Fruit fly (Drosophila melanogaster) whole organism, embryonic: ENCODE results near the gene CG31219.
A peak's percentile ranks its signal among the peaks of the same experiment; 100 is the strongest.

Experiments used
- C15 ChIP-seq: fragments of 200-800 bp; sonication (Bioruptor generic); IDR thresholded peaks from 3 replicates; pipeline ENCODE4 v1.3.6; 2022; ENCODE audit warnings: missing biosample characterization, missing genetic modification characterization
- CG10654 ChIP-seq: fragments of 200-800 bp; sonication (Bioruptor generic); optimal IDR thresholded peaks from 2 replicates; lab custom pipeline; 2016; ENCODE audit warnings: missing biosample characterization, missing genetic modification characterization
- CG12299 ChIP-seq: fragments of 200-800 bp; sonication (Bioruptor generic); optimal IDR thresholded peaks from 2 replicates; lab custom pipeline; 2018; ENCODE audit warnings: missing biosample characterization, mild to moderate bottlenecking, missing genetic modification characterization
- CG13287 ChIP-seq: fragments of 200-800 bp; sonication (Bioruptor generic); IDR thresholded peaks from 2 replicates; pipeline ENCODE4 v1.3.6; 2022; ENCODE audit warnings: missing biosample characterization, missing genetic modification characterization; ENCODE audit not compliant: partially characterized antibody
- CG14667 ChIP-seq: fragments of 200-800 bp; sonication (Bioruptor generic); IDR thresholded peaks from 2 replicates; pipeline ENCODE4 v1.3.6; 2022; ENCODE audit warnings: missing biosample characterization, missing genetic modification characterization
- CG14860 ChIP-seq: fragments of 200-800 bp; sonication (Bioruptor generic); IDR thresholded peaks from 3 replicates; pipeline ENCODE4 v1.3.6; 2022; ENCODE audit warnings: missing biosample characterization, missing genetic modification characterization; ENCODE audit not compliant: partially characterized antibody
- CG16863 ChIP-seq: fragments of 200-800 bp; sonication (Bioruptor generic); optimal IDR thresholded peaks from 3 replicates; lab custom pipeline; 2016; ENCODE audit warnings: missing biosample characterization, missing genetic modification characterization
- CG18476 ChIP-seq: fragments of 200-800 bp; sonication (Bioruptor generic); optimal IDR thresholded peaks from 2 replicates; lab custom pipeline; 2016; ENCODE audit warnings: missing biosample characterization, mild to moderate bottlenecking, missing genetic modification characterization
- CG2116 ChIP-seq: fragments of 200-800 bp; sonication (Bioruptor generic); optimal IDR thresholded peaks from 3 replicates; lab custom pipeline; 2018; ENCODE audit warnings: missing biosample characterization, mild to moderate bottlenecking, missing genetic modification characterization
- CG2199 ChIP-seq: fragments of 200-800 bp; sonication (Bioruptor generic); IDR thresholded peaks from 3 replicates; pipeline ENCODE4 v1.3.6; 2022; ENCODE audit warnings: missing biosample characterization, missing genetic modification characterization
- CG30020 ChIP-seq: fragments of 200-800 bp; optimal IDR thresholded peaks from 2 replicates; lab custom pipeline; 2019; ENCODE audit warnings: missing biosample characterization, mild to moderate bottlenecking, missing genetic modification characterization, moderate library complexity
- CG32767 ChIP-seq: fragments of 200-800 bp; sonication (Bioruptor generic); IDR thresholded peaks from 2 replicates; pipeline ENCODE4 v1.3.6; 2022; ENCODE audit warnings: missing biosample characterization, missing genetic modification characterization
- CG33557 ChIP-seq: fragments of 200-800 bp; sonication (Bioruptor generic); optimal IDR thresholded peaks from 2 replicates; lab custom pipeline; 2019; ENCODE audit warnings: missing biosample characterization, mild to moderate bottlenecking, missing genetic modification characterization, moderate library complexity
- CG3726 ChIP-seq: fragments of 200-800 bp; sonication (Bioruptor generic); IDR thresholded peaks from 3 replicates; pipeline ENCODE4, ENCODE4 v1.3.6; 2022; ENCODE audit warnings: missing biosample characterization, missing genetic modification characterization
- CG3847 ChIP-seq: fragments of 200-800 bp; sonication (Bioruptor generic); IDR thresholded peaks from 2 replicates; pipeline ENCODE4 v1.3.6; 2022; ENCODE audit warnings: missing biosample characterization, missing genetic modification characterization
- CG42726 ChIP-seq: fragments of 200-800 bp; sonication (Bioruptor generic); IDR thresholded peaks from 2 replicates; pipeline ENCODE4 v1.3.6; 2022; ENCODE audit warnings: missing biosample characterization, missing genetic modification characterization; ENCODE audit not compliant: partially characterized antibody
- CG4404 ChIP-seq: fragments of 200-800 bp; sonication (Bioruptor generic); IDR thresholded peaks from 2 replicates; pipeline ENCODE4 v1.3.6; 2022; ENCODE audit warnings: missing biosample characterization, missing genetic modification characterization
- CG6654 ChIP-seq: fragments of 200-800 bp; sonication (Bioruptor generic); optimal IDR thresholded peaks from 2 replicates; lab custom pipeline; 2017; ENCODE audit warnings: missing biosample characterization, mild to moderate bottlenecking, missing genetic modification characterization
- CG8944 ChIP-seq: fragments of 200-800 bp; sonication (Bioruptor generic); optimal IDR thresholded peaks from 3 replicates; lab custom pipeline; 2016; ENCODE audit warnings: missing biosample characterization, missing genetic modification characterization
- CG9797 ChIP-seq: fragments of 200-800 bp; sonication (Bioruptor generic); optimal IDR thresholded peaks from 3 replicates; lab custom pipeline; 2018; ENCODE audit warnings: missing biosample characterization, mild to moderate bottlenecking, missing genetic modification characterization
- Dek ChIP-seq: fragments of 200-800 bp; sonication (Bioruptor generic); optimal IDR thresholded peaks from 3 replicates; lab custom pipeline; 2019; ENCODE audit warnings: missing biosample characterization, mild to moderate bottlenecking, missing genetic modification characterization, moderate library complexity
- Dref ChIP-seq: fragments of 200-800 bp; sonication (Bioruptor generic); IDR thresholded peaks from 2 replicates; pipeline ENCODE4 v1.3.6; 2022; ENCODE audit warnings: missing biosample characterization, missing genetic modification characterization
- E2f1 ChIP-seq: fragments of 200-800 bp; sonication (Bioruptor generic); IDR thresholded peaks from 2 replicates; pipeline ENCODE4 v1.3.6; 2022; ENCODE audit warnings: missing biosample characterization, missing genetic modification characterization
- E2f2 ChIP-seq: fragments of 200-800 bp; sonication (Bioruptor generic); IDR thresholded peaks from 2 replicates; pipeline ENCODE4 v1.3.6; 2022; ENCODE audit warnings: missing biosample characterization, missing genetic modification characterization
- GATAe ChIP-seq: fragments of 200-800 bp; sonication (Bioruptor generic); conservative IDR thresholded peaks from 2 replicates; pipeline ENCODE4 v1.3.6; 2022; ENCODE audit warnings: missing biosample characterization, missing genetic modification characterization
- H15 ChIP-seq: fragments of 200-800 bp; sonication (Bioruptor generic); IDR thresholded peaks from 3 replicates; pipeline ENCODE4 v1.3.6; 2022; ENCODE audit warnings: missing biosample characterization, missing genetic modification characterization
- Lim3 ChIP-seq: fragments of 200-800 bp; sonication (Bioruptor generic); IDR thresholded peaks from 2 replicates; pipeline ENCODE4 v1.3.6; 2022; ENCODE audit warnings: missing biosample characterization, missing genetic modification characterization
- Lpt ChIP-seq: fragments of >200 bp; optimal IDR thresholded peaks from 2 replicates; lab custom pipeline; 2018; ENCODE audit warnings: missing biosample characterization, missing genetic modification characterization
- NC2β ChIP-seq: fragments of 200-800 bp; sonication (Bioruptor generic); optimal IDR thresholded peaks from 2 replicates; lab custom pipeline; 2016; ENCODE audit warnings: missing biosample characterization, missing genetic modification characterization
- Oli ChIP-seq: fragments of 200-800 bp; sonication (Bioruptor generic); optimal IDR thresholded peaks from 2 replicates; lab custom pipeline; 2018; ENCODE audit warnings: missing biosample characterization, mild to moderate bottlenecking, missing genetic modification characterization, moderate library complexity
- Sox100B ChIP-seq: fragments of 200-800 bp; sonication (Bioruptor generic); optimal IDR thresholded peaks from 3 replicates; lab custom pipeline; 2018; ENCODE audit warnings: missing biosample characterization, mild to moderate bottlenecking, missing genetic modification characterization
- Spps ChIP-seq: fragments of 200-800 bp; sonication (Bioruptor generic); optimal IDR thresholded peaks from 2 replicates; lab custom pipeline; 2018; ENCODE audit warnings: missing biosample characterization, mild to moderate bottlenecking, missing genetic modification characterization
- Sry-δ ChIP-seq: fragments of 200-800 bp; sonication (Bioruptor generic); optimal IDR thresholded peaks from 2 replicates; lab custom pipeline; 2016; ENCODE audit warnings: missing biosample characterization, missing genetic modification characterization
- Xbp1 ChIP-seq: fragments of 200-800 bp; sonication (Bioruptor generic); optimal IDR thresholded peaks from 3 replicates; lab custom pipeline; 2016; ENCODE audit warnings: missing biosample characterization, mild to moderate bottlenecking, missing genetic modification characterization
- bbx ChIP-seq: fragments of 200-800 bp; sonication (Bioruptor generic); IDR thresholded peaks from 2 replicates; pipeline ENCODE4 v1.3.6; 2022; ENCODE audit warnings: missing biosample characterization, missing genetic modification characterization; ENCODE audit not compliant: partially characterized antibody
- bcd ChIP-seq: fragments of 200-800 bp; sonication (Bioruptor generic); optimal IDR thresholded peaks from 2 replicates; lab custom pipeline; 2017; ENCODE audit warnings: missing biosample characterization, mild to moderate bottlenecking, missing genetic modification characterization
- chif ChIP-seq, 2 experiments: fragments of 200-800 bp; sonication (Bioruptor generic); optimal IDR thresholded peaks; 3 replicates each; lab custom pipeline; 2016; ENCODE audit warnings: missing biosample characterization in 2 of 2, missing genetic modification characterization in 2 of 2
- crol ChIP-seq: fragments of 200-800 bp; sonication (Bioruptor generic); IDR thresholded peaks from 2 replicates; pipeline ENCODE4 v1.3.6; 2022; ENCODE audit warnings: missing biosample characterization, missing genetic modification characterization
- exex ChIP-seq: fragments of 200-800 bp; sonication (Bioruptor generic); optimal IDR thresholded peaks from 4 replicates; lab custom pipeline; 2018; ENCODE audit warnings: missing biosample characterization, mild to moderate bottlenecking, missing genetic modification characterization, moderate library complexity
- fd64A ChIP-seq: fragments of 200-800 bp; sonication (Bioruptor generic); optimal IDR thresholded peaks from 3 replicates; lab custom pipeline; 2018; ENCODE audit warnings: missing biosample characterization, mild to moderate bottlenecking, missing genetic modification characterization
- klu ChIP-seq: fragments of 200-800 bp; sonication (Bioruptor generic); IDR thresholded peaks from 2 replicates; pipeline ENCODE4 v1.3.6; 2022; ENCODE audit warnings: missing biosample characterization, missing genetic modification characterization
- maf-S ChIP-seq: fragments of 200-800 bp; sonication (Bioruptor generic); optimal IDR thresholded peaks from 2 replicates; lab custom pipeline; 2016; ENCODE audit warnings: missing biosample characterization, missing genetic modification characterization
- mam ChIP-seq: fragments of 200-800 bp; sonication (Bioruptor generic); optimal IDR thresholded peaks from 3 replicates; lab custom pipeline; 2016; ENCODE audit warnings: missing biosample characterization, missing genetic modification characterization
- org-1 ChIP-seq: fragments of 200-800 bp; sonication (Bioruptor generic); optimal IDR thresholded peaks from 2 replicates; lab custom pipeline; 2017; ENCODE audit warnings: missing biosample characterization, missing genetic modification characterization
- prd ChIP-seq, 3 experiments: fragments of >200 bp in 2 of 3; fragments of 200-800 bp in 1 of 3; sonication (Bioruptor generic) in 1 of 3; optimal IDR thresholded peaks in 2 of 3; IDR thresholded peaks in 1 of 3; 2 replicates in 2 of 3; 3 replicates in 1 of 3; pipeline versions ENCODE4 v1.3.6 to Lab custom; 2017 to 2022; ENCODE audit warnings: missing biosample characterization in 1 of 3, missing genetic modification characterization in 1 of 3
- seq ChIP-seq: fragments of 200-800 bp; sonication (Bioruptor generic); IDR thresholded peaks from 2 replicates; pipeline ENCODE4 v1.3.6; 2022; ENCODE audit warnings: missing biosample characterization, missing genetic modification characterization
- tin ChIP-seq: fragments of 200-800 bp; sonication (Bioruptor generic); optimal IDR thresholded peaks from 3 replicates; lab custom pipeline; 2016; ENCODE audit warnings: missing biosample characterization, missing genetic modification characterization
- trem ChIP-seq: fragments of 200-800 bp; optimal IDR thresholded peaks from 3 replicates; lab custom pipeline; 2019; ENCODE audit warnings: missing biosample characterization, mild to moderate bottlenecking, missing genetic modification characterization, moderate library complexity
- tup ChIP-seq: fragments of 200-800 bp; sonication (Bioruptor generic); optimal IDR thresholded peaks from 2 replicates; lab custom pipeline; 2016; ENCODE audit warnings: missing biosample characterization, mild to moderate bottlenecking, missing genetic modification characterization, moderate library complexity
- yki ChIP-seq: fragments of >200 bp; optimal IDR thresholded peaks from 3 replicates; lab custom pipeline; 2018

CG31219 gene

dm6 chr3R:19642092-19642892, 8.5 kb upstream of the CG31219 start, which contains the start of gene subdued (continued):
- TF ChIP-seq Sry-δ (GFP tag; lab: Kevin White, UChicago) (no peak), CG2116 (peak; percentile 71), maf-S (GFP tag; lab: Kevin White, UChicago) (no peak), CG2199 (no peak), NC2β (GFP tag; lab: Kevin White, UChicago) (no peak), CG9797 (GFP tag; lab: Kevin White, UChicago) (no peak), C15 (GFP tag; lab: Robert Waterston, UW) (no peak), CG32767 (no peak), CG12299 (tag; lab: Kevin White, UChicago) (no peak), CG13287 (GFP tag; lab: Robert Waterston, UW) (no peak), CG8944 (GFP tag; lab: Kevin White, UChicago) (no peak), CG6654 (GFP tag; lab: Kevin White, UChicago) (no peak), Dek (tag; lab: Kevin White, UChicago) (no peak), Oli (tag; lab: Kevin White, UChicago) (no peak), Xbp1 (GFP tag; lab: Kevin White, UChicago) (no peak), CG4404 (GFP tag; lab: Robert Waterston, UW) (no peak), bcd (no peak), E2f2 (GFP tag; lab: Robert Waterston, UW) (peak; percentile 90), CG16863 (no peak), CG30020 (no peak), CG33557 (GFP tag; lab: Kevin White, UChicago) (no peak), tin (GFP tag; lab: Kevin White, UChicago) (no peak), GATAe (GFP tag; lab: Robert Waterston, UW) (no peak), H15 (no peak), bbx (peak; percentile 38), fd64A (GFP tag; lab: Kevin White, UChicago) (no peak), chif (GFP tag; optimal IDR thresholded peaks at IDR 0.05; lab: Kevin White, UChicago) (no peak), trem (tag; lab: Kevin White, UChicago) (no peak), CG14667 (no peak), CG10654 (GFP tag; lab: Kevin White, UChicago) (no peak), Dref (GFP tag; lab: Robert Waterston, UW) (peak; percentile 75), CG42726 (no peak), klu (no peak), CG3847 (GFP tag; lab: Robert Waterston, UW) (no peak), CG14860 (GFP tag; lab: Robert Waterston, UW) (no peak), Sox100B (GFP tag; lab: Kevin White, UChicago) (no peak), crol (peak; percentile 91), E2f1 (GFP tag; lab: Robert Waterston, UW) (no peak), CG18476 (GFP tag; lab: Kevin White, UChicago) (no peak), exex (tag; lab: Kevin White, UChicago) (no peak), Lim3 (GFP tag; lab: Robert Waterston, UW) (no peak), mam (GFP tag; lab: Kevin White, UChicago) (no peak), tup (GFP tag; lab: Kevin White, UChicago) (no peak), CG3726 (GFP tag; lab: Robert Waterston, UW) (0 out of 3 replicates have a peak, but pooled peaks have one; percentile 3), org-1 (GFP tag; lab: Kevin White, UChicago) (no peak), Lpt (GFP tag; lab: Kevin White, UChicago) (no peak), prd (optimal IDR thresholded peaks at IDR 0.05; lab: Kevin White, UChicago) (no peak), prd (GFP tag; IDR thresholded peaks at IDR 0.05; lab: Robert Waterston, UW) (no peak), seq (0 out of 2 replicates have a peak, but pooled peaks have one; percentile 24), Spps (tag; lab: Kevin White, UChicago) (no peak), yki (lab: Kevin White, UChicago) (no peak)
